Fruit fly (Drosophila melanogaster): ENCODE measurements around the gene CG10920.

- no peak for TF ChIP-seq psq (optimal IDR thresholded peaks at IDR 0.05)
- TF ChIP-seq insv (optimal IDR thresholded peaks at IDR 0.05): no peak
- TF ChIP-seq ttk (optimal IDR thresholded peaks at IDR 0.05): no peak
Measured at dm6 chrX:7884360-7884759, 30.3 kb upstream of the CG10920 start, which contains the start of gene Ir7g.

Measured in Kc167 (cell line).